Worm (Caenorhabditis elegans): Measurements from ENCODE around the gene pwp-1.

- TF ChIP-seq nhr-120 (GFP tag; IDR thresholded peaks at IDR 0.05): no peak
- no peak for TF ChIP-seq pbrm-1 (GFP tag; IDR thresholded peaks at IDR 0.05)
- TF ChIP-seq nfyb-1 (GFP tag; IDR thresholded peaks at IDR 0.05): no peak
- TF ChIP-seq mcd-1 (GFP tag; IDR thresholded peaks at IDR 0.05): no peak
- no peak for TF ChIP-seq B0019.2 (GFP tag; conservative IDR thresholded peaks at IDR 0.05)
These were observed 47.4 kb downstream of the pwp-1 start, which contains the start of gene F58D2.4 for ce11 chrIV:13188959-13189358.

All from whole organism, young adult.